Worm (Caenorhabditis elegans) whole organism, L2 larva: ENCODE measurements around the gene F16G10.10.

Experiments used
- C34F6.9 ChIP-seq: fragments of 150-350 bp; optimal IDR thresholded peaks from 2 replicates; lab custom pipeline; 2014; ENCODE audit warnings: missing biosample characterization, missing genetic modification characterization
- F13H6.1 ChIP-seq: sonication (generic microtip); optimal IDR thresholded peaks from 2 replicates; lab custom pipeline; 2016; ENCODE audit warnings: missing genetic modification characterization, missing compliant biosample characterization
- R02D3.7 ChIP-seq: fragments of 150-350 bp; optimal IDR thresholded peaks from 2 replicates; lab custom pipeline; 2014; ENCODE audit warnings: missing biosample characterization, missing genetic modification characterization
- Y55F3AM.14 ChIP-seq: fragments of 200-800 bp; sonication (Bioruptor generic); optimal IDR thresholded peaks from 2 replicates; lab custom pipeline; 2018; ENCODE audit warnings: mild to moderate bottlenecking, missing genetic modification characterization, missing compliant biosample characterization
- ZK546.5 ChIP-seq: sonication (generic microtip); optimal IDR thresholded peaks from 2 replicates; lab custom pipeline; 2017; ENCODE audit warnings: missing biosample characterization, missing genetic modification characterization
- aly-2 ChIP-seq: fragments of 150-350 bp; optimal IDR thresholded peaks from 2 replicates; lab custom pipeline; 2014; ENCODE audit warnings: missing biosample characterization, missing genetic modification characterization
- ama-1 ChIP-seq: fragments of 150-350 bp; optimal IDR thresholded peaks from 2 replicates; lab custom pipeline; 2018; ENCODE audit warnings: inconsistent platforms
- blmp-1 ChIP-seq: sonication (generic microtip); optimal IDR thresholded peaks from 2 replicates; lab custom pipeline; 2017; ENCODE audit warnings: missing genetic modification characterization, mild to moderate bottlenecking, missing compliant biosample characterization, antibody characterized with exemption, moderate library complexity; ENCODE audit not compliant: insufficient read depth
- ceh-82 ChIP-seq: fragments of 150-350 bp; optimal IDR thresholded peaks from 2 replicates; lab custom pipeline; 2014; ENCODE audit warnings: missing biosample characterization, missing genetic modification characterization
- crh-2 ChIP-seq: sonication (generic microtip); optimal IDR thresholded peaks from 2 replicates; lab custom pipeline; 2017; ENCODE audit warnings: missing biosample characterization, missing genetic modification characterization
- egl-27 ChIP-seq: sonication (generic microtip); optimal IDR thresholded peaks from 3 replicates; lab custom pipeline; 2017; ENCODE audit warnings: missing biosample characterization, missing genetic modification reagents, missing genetic modification characterization
- elt-1 ChIP-seq: fragments of 150-350 bp; optimal IDR thresholded peaks from 2 replicates; lab custom pipeline; 2014; ENCODE audit warnings: missing biosample characterization, missing genetic modification characterization
- fos-1 ChIP-seq: fragments of 150-350 bp; optimal IDR thresholded peaks from 2 replicates; lab custom pipeline; 2014; ENCODE audit warnings: missing biosample characterization, missing genetic modification characterization
- lin-13 ChIP-seq: fragments of 150-350 bp; optimal IDR thresholded peaks from 2 replicates; lab custom pipeline; 2014; ENCODE audit warnings: missing biosample characterization, missing genetic modification reagents, missing genetic modification characterization
- lin-39 ChIP-seq: fragments of 150-350 bp; optimal IDR thresholded peaks from 2 replicates; lab custom pipeline; 2014; ENCODE audit warnings: missing biosample characterization, missing genetic modification reagents, missing genetic modification characterization
- lsy-2 ChIP-seq, 2 experiments: fragments of 150-350 bp in 1 of 2; sonication (generic microtip) in 1 of 2; optimal IDR thresholded peaks; 2 replicates each; lab custom pipeline; 2014 to 2017; ENCODE audit warnings: missing biosample characterization in 2 of 2, missing genetic modification characterization in 2 of 2
- mab-5 ChIP-seq: fragments of 150-350 bp; optimal IDR thresholded peaks from 2 replicates; lab custom pipeline; 2014; ENCODE audit warnings: missing biosample characterization, missing genetic modification characterization
- mbf-1 ChIP-seq: sonication (generic microtip); optimal IDR thresholded peaks from 2 replicates; lab custom pipeline; 2017; ENCODE audit warnings: missing biosample characterization, missing genetic modification characterization
- mdl-1 ChIP-seq, 2 experiments: fragments of 150-350 bp in 1 of 2; sonication (generic microtip) in 1 of 2; optimal IDR thresholded peaks; 2 replicates each; lab custom pipeline; 2017; ENCODE audit warnings: missing biosample characterization in 2 of 2, missing genetic modification characterization in 2 of 2
- nhr-10 ChIP-seq: sonication (generic microtip); optimal IDR thresholded peaks from 2 replicates; lab custom pipeline; 2017; ENCODE audit warnings: missing biosample characterization, missing genetic modification characterization
- nhr-12 ChIP-seq: fragments of 150-350 bp; optimal IDR thresholded peaks from 2 replicates; lab custom pipeline; 2014; ENCODE audit warnings: missing biosample characterization, missing genetic modification characterization
- nhr-129 ChIP-seq: fragments of 150-350 bp; optimal IDR thresholded peaks from 2 replicates; lab custom pipeline; 2014; ENCODE audit warnings: missing biosample characterization, missing genetic modification characterization
- nhr-21 ChIP-seq: fragments of 150-350 bp; optimal IDR thresholded peaks from 2 replicates; lab custom pipeline; 2014; ENCODE audit warnings: missing biosample characterization, missing genetic modification characterization
- nhr-237 ChIP-seq: fragments of 150-350 bp; optimal IDR thresholded peaks from 2 replicates; lab custom pipeline; 2014; ENCODE audit warnings: missing biosample characterization, missing genetic modification characterization
- nhr-25 ChIP-seq: fragments of 150-350 bp; sonication (generic microtip); optimal IDR thresholded peaks from 3 replicates; lab custom pipeline; 2014; ENCODE audit warnings: missing biosample characterization, missing genetic modification characterization
- nhr-6 ChIP-seq: fragments of 150-350 bp; optimal IDR thresholded peaks from 2 replicates; lab custom pipeline; 2014; ENCODE audit warnings: missing biosample characterization, missing genetic modification characterization
- nhr-77 ChIP-seq: fragments of 150-350 bp; optimal IDR thresholded peaks from 2 replicates; lab custom pipeline; 2014; ENCODE audit warnings: missing biosample characterization, missing genetic modification characterization
- peb-1 ChIP-seq: fragments of 150-350 bp; optimal IDR thresholded peaks from 2 replicates; lab custom pipeline; 2014; ENCODE audit warnings: missing biosample characterization, missing genetic modification characterization
- sem-4 ChIP-seq: fragments of 150-350 bp; optimal IDR thresholded peaks from 2 replicates; lab custom pipeline; 2014; ENCODE audit warnings: missing biosample characterization, missing genetic modification reagents, missing genetic modification characterization
- sma-3 ChIP-seq: sonication (generic microtip); optimal IDR thresholded peaks from 2 replicates; lab custom pipeline; 2016; ENCODE audit warnings: missing genetic modification reagents, missing genetic modification characterization, missing compliant biosample characterization
- sma-9 ChIP-seq, 2 experiments: fragments of 150-350 bp in 1 of 2; sonication (generic microtip) in 1 of 2; optimal IDR thresholded peaks; 2 replicates each; lab custom pipeline; 2014 to 2016; ENCODE audit warnings: missing genetic modification characterization in 2 of 2, mild to moderate bottlenecking in 1 of 2, missing biosample characterization in 1 of 2, missing compliant biosample characterization in 1 of 2, missing genetic modification reagents in 1 of 2, moderate library complexity in 1 of 2
- unc-55 ChIP-seq: fragments of 150-350 bp; sonication (generic microtip); optimal IDR thresholded peaks from 3 replicates; lab custom pipeline; 2014; ENCODE audit warnings: missing biosample characterization, missing genetic modification reagents, missing genetic modification characterization
- unc-62 ChIP-seq: fragments of 150-350 bp; optimal IDR thresholded peaks from 2 replicates; lab custom pipeline; 2014; ENCODE audit warnings: missing biosample characterization, missing genetic modification reagents, missing genetic modification characterization
- zag-1 ChIP-seq: fragments of 150-350 bp; optimal IDR thresholded peaks from 2 replicates; lab custom pipeline; 2014; ENCODE audit warnings: missing biosample characterization, missing genetic modification characterization
- ztf-1 ChIP-seq: fragments of 200-800 bp; sonication (Bioruptor generic); conservative IDR thresholded peaks from 2 replicates; pipeline ENCODE4 v1.3.6; 2022; ENCODE audit warnings: missing genetic modification characterization, missing compliant biosample characterization
- ztf-11 ChIP-seq: sonication (generic microtip); optimal IDR thresholded peaks from 2 replicates; lab custom pipeline; 2017; ENCODE audit warnings: missing biosample characterization, missing genetic modification characterization
- ztf-4 ChIP-seq: fragments of 150-350 bp; optimal IDR thresholded peaks from 2 replicates; lab custom pipeline; 2014; ENCODE audit warnings: missing biosample characterization, missing genetic modification characterization

The F16G10.10 gene

ce11 chrII:2352546-2352945 lies 38.2 kb downstream of the F16G10.10 start, which contains the start of gene F43C11.10:
Gene F43C11.10, minus strand, starts transcription at chrII:2352646.
- no peak for TF ChIP-seq C34F6.9 (tag; lab: Kevin White, UChicago)
- no peak for TF ChIP-seq peb-1
- TF ChIP-seq nhr-25 (tag; lab: Kevin White, UChicago): no peak
- TF ChIP-seq Y55F3AM.14: no peak
- no peak for TF ChIP-seq mdl-1 (tag; optimal IDR thresholded peaks at IDR 0.05; lab: Kevin White, UChicago)
- TF ChIP-seq nhr-6 (tag; lab: Kevin White, UChicago): no peak
- no peak for TF ChIP-seq crh-2 (tag; lab: Kevin White, UChicago)
- TF ChIP-seq unc-62 (GFP tag; lab: Kevin White, UChicago): no peak

- TF ChIP-seq sem-4 (tag; lab: Kevin White, UChicago): no peak
- no peak for TF ChIP-seq mdl-1 (tag; optimal IDR thresholded peaks at IDR 0.05; lab: Kevin White, UChicago)
- no peak for TF ChIP-seq nhr-237
- TF ChIP-seq elt-1 (tag; lab: Kevin White, UChicago): no peak
- TF ChIP-seq lin-13 (GFP tag; lab: Kevin White, UChicago): no peak
- no peak for TF ChIP-seq ZK546.5 (tag; lab: Kevin White, UChicago)
- no peak for TF ChIP-seq nhr-129 (tag; lab: Kevin White, UChicago)
- TF ChIP-seq unc-55: no peak
- TF ChIP-seq, all 48 proteins: peak for 0
Observed at ce11 chrII:2346672-2347071, 44.1 kb downstream of the F16G10.10 start, which contains the start of gene F43C11.4. Gene F43C11.4, plus strand, starts transcription at chrII:2346972.

- TF ChIP-seq nhr-12 (no peak), ztf-4 (no peak), nhr-77 (tag; lab: Kevin White, UChicago) (no peak), ztf-11 (tag; lab: Kevin White, UChicago) (no peak), ZK546.5 (tag; lab: Kevin White, UChicago) (no peak), ama-1 (lab: Kevin White, UChicago) (no peak), nhr-237 (no peak), unc-62 (GFP tag; lab: Kevin White, UChicago) (no peak), nhr-21 (tag; lab: Kevin White, UChicago) (no peak), R02D3.7 (peak; percentile 69), sma-3 (no peak), elt-1 (tag; lab: Kevin White, UChicago) (no peak), aly-2 (tag; lab: Kevin White, UChicago) (no peak), crh-2 (tag; lab: Kevin White, UChicago) (peak; percentile 9), mab-5 (tag; lab: Kevin White, UChicago) (no peak), mdl-1 (tag; optimal IDR thresholded peaks at IDR 0.05; lab: Kevin White, UChicago) (no peak), blmp-1 (tag; lab: Kevin White, UChicago) (no peak), fos-1 (tag; lab: Kevin White, UChicago) (no peak), zag-1 (tag; lab: Kevin White, UChicago) (no peak), egl-27 (tag; lab: Kevin White, UChicago) (no peak), nhr-10 (no peak), nhr-129 (tag; lab: Kevin White, UChicago) (peak; percentile 13), unc-55 (peak; percentile 62), C34F6.9 (tag; lab: Kevin White, UChicago) (peak; percentile 16), mbf-1 (no peak), sem-4 (tag; lab: Kevin White, UChicago) (no peak), lin-39 (tag; lab: Kevin White, UChicago) (no peak), ceh-82 (tag; lab: Kevin White, UChicago) (no peak), sma-9 (GFP tag; optimal IDR thresholded peaks at IDR 0.05; lab: Kevin White, UChicago) (no peak), sma-9 (tag; optimal IDR thresholded peaks at IDR 0.05; lab: Kevin White, UChicago) (no peak), nhr-6 (tag; lab: Kevin White, UChicago) (no peak), ztf-1 (GFP tag; lab: Robert Waterston, UW) (no peak), lin-13 (GFP tag; lab: Kevin White, UChicago) (peak; percentile 42), lsy-2 (tag; optimal IDR thresholded peaks at IDR 0.05; lab: Kevin White, UChicago) (peak in 1 of 2 experiments; percentile 61), F13H6.1 (tag; lab: Kevin White, UChicago) (no peak)
Observed at ce11 chrII:2342004-2342479, 48.7 kb downstream of the F16G10.10 start, which contains the start of gene F43C11.6. Gene F43C11.6, plus strand, starts transcription at chrII:2342429.
